Worm (Caenorhabditis elegans): ENCODE data around the gene EGAP1.1.

The EGAP1.1 gene

DNA sequence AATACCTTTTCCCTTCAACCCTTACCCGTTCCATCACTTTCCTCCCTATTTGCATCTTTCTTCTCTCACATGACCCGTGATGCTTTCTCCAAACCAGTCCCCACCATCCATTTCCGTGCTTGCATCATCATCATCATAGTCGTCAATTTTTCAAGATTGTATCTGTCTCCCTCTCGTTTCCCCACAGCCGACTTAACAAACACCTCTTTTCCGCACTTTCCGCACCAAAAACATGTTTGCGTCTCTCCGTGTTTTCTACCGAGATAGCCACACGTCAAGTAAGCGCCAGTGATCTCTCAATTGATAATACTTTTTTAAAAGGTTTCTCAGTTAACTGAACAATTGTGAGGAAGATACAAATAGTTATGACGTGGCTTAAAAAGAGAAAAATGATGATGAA, 993 bp upstream of the EGAP1.1 start:
- no peak for TF ChIP-seq unc-62 (GFP tag; optimal IDR thresholded peaks at IDR 0.05)

DNA sequence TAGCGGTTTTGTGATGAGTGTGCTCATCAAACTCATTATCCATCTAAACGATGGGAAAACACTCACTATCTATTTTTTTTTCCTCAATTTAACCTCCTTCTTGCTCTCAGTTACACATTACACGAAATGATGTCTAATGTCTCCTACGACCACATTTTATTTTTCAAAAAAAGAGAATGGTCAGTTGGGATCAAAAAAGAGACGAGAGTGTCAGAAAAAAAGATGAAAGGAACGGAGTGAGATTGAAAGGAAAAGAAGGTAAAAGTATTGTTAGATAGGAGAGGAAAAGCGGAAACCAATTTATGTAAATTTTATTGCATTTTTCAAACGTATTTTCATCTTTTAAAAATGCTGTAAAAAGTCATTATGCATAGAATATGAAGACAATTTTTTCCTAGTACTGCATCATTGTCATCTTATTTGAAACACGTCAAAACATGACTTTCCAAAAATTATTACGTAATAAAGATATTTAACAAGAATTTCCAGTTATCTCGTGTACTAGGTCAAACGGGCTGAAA, 2.8 kb downstream of the EGAP1.1 start:
- no peak for TF ChIP-seq unc-62 (GFP tag; optimal IDR thresholded peaks at IDR 0.05)

DNA sequence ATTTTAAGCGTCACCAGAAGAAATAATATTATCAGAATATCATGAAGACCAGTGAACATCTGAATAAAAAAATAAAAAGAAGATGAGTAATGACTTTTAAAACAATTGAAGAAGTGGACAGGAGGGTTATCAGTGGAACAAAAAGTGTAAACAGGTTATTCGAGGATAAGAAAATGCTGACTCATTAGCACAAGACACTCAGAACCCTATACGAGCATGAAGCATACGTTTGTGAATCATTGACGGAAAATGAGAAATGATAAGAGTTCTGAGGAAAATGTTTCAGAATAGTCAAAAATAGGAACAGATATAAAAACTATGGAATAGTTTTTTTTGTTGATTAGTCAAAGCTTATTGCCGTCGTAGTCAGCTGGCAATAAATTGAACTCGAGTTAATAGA, 4.2 kb downstream of the EGAP1.1 start, which contains the start of gene zmp-1:
Gene zmp-1 (minus strand): TSS at position 101 of the 400 bp plus-strand sequence.
- TF ChIP-seq unc-62 (GFP tag; optimal IDR thresholded peaks at IDR 0.05) = no peak

DNA sequence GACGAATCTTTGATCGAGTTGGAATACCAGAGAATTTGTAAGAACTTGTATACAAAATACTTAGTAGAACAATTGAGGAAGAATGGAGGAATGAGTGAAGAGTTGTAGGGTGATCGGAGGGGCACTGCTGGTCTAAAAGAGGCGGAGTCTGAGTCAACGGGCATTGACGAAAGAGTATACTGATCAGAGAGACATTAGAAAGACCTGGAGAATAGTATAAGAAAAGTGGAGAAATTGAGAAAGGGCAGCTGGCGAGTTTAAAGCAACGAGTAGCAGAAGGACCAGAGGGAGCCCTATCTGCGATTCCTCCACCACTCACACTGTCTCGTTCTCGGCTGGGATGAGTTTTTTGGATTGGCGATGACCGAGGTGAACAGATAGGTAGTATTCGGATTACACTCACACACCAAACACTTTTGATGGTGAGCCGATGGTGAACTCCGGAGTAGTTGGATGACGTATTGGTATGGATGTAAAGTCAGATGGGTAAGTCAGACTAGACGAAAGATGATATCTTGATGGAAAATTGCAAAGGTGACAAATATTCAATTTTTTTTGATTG, 5.5 kb downstream of the EGAP1.1 start, which contains the start of gene EGAP1.5:
Gene EGAP1.5 (plus strand): TSS at position 289 of the 562 bp plus-strand sequence.
- no peak for TF ChIP-seq unc-62 (GFP tag; optimal IDR thresholded peaks at IDR 0.05)

DNA sequence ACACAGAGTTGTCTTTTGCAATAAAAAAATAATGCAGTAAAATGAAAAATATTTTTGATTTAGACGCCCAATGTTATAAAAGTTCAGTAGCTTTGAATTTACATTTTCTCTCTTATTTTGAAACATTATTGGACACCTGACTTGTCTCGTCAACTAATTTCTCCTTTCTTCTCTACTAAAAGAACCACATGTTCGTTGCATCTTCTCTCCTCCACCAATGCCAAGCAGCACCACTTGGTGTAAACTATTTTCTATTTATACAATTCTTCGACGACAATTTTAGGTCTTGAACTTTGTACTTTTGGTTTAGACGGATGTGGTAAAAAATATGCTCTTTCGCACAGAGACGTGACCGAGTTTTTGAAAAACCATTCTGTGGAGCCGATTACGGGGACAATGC, 6.4 kb downstream of the EGAP1.1 start:
- no peak for TF ChIP-seq unc-62 (GFP tag; optimal IDR thresholded peaks at IDR 0.05)

DNA sequence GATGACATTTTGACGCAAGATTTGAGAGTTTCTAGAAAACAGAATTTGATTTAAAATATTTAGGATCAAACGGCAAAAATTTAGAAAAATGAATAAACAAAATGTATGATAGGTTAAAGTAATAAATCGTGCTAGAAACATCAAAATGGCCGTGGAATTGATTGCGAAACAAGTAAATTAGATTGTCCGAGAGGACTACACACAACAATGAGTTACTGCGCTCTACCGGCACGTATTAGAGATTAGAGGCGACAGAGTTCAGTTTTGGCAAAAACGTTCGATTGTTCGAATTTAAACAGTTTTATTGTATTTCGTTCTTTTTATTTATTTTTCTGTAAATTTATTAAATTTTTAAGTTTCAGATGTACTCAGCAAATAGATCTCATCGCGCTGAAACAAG, 11.3 kb downstream of the EGAP1.1 start, which contains the start of the genes dnc-2 and bcl-7:
Gene dnc-2 (minus strand): TSS at position 33 of the 400 bp plus-strand sequence.
Gene bcl-7 (plus strand): TSS at position 363 of the 400 bp plus-strand sequence.
- no peak for TF ChIP-seq unc-62 (GFP tag; optimal IDR thresholded peaks at IDR 0.05)

DNA sequence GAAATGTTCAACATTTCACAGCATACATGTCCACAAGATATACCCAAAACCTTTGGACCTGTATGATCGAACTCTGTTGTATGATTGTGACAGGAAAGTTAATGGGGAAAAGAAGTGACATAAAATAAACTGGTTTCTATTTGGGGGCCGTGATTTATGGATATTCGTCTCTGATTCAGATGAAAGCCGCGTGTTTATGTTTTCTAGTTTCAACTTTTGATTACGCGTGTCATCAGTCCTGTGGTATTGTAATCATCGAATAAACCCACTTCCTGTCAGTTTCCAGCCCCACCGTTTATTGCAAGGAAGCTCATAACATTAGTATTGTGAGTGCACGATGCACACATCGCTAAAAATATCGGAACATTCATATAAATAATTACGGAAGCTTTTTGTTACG, 14.8 kb downstream of the EGAP1.1 start:
- no peak for TF ChIP-seq unc-62 (GFP tag; optimal IDR thresholded peaks at IDR 0.05)

DNA sequence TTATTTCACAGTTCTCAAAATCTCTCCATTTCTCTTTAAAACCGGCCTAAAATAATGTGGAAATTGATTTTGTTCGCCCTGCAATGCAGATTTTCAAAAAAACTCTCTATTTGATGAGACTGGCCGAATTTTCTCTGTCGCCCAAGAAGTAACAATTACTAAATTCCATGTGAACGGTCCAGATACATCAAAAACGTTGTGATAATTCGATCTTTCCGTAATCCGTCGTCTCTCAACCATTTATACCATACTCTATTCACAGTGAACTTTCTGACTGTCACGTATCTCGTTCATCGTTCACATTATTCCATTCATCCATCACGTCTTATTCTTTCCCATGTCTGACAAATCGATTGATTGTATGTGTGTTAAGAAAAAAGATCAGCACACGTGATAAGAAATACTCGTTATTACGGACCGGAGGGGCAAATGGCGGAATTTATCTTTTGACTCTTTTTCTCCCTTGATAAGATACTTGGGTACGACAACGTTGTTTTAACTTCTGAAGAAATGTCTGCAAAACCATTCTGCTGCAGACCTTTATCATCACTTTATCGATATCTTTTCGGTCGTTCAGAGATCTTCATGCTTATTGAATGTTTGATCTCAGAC, 15.8 kb downstream of the EGAP1.1 start:
- TF ChIP-seq unc-62 (GFP tag; optimal IDR thresholded peaks at IDR 0.05) = no peak

DNA sequence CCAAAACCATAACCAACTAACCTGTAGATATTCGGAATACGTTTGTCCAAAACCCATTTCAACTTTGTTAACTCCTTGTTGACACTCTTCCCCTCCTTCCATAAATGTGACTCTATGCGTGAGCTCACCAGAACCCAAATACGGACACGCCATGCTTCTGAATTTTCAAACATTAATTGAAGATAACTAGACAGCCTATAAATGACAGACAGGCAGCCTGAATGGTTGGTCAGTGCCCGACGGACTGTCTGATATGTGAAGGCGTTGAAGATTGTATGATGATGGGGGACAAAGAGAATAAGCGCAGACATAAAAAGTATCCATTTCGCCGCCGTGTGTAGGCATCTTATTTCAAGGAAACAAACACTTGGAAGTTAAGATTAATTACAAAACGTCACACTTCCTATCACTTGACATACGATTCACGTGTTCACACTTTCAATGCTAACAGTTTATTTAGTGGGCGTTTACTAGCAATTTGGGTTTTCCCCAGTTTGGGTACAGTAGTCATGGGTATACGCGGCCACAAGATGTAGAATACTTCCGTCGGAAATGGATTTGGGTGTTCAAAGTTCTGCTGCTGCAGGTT, 17.1 kb downstream of the EGAP1.1 start, which contains the start of the genes tdo-2 and C28H8.2:
Gene tdo-2 (minus strand): TSS at position 157 of the 589 bp plus-strand sequence.
Gene C28H8.2 (plus strand): TSS at position 524 of the 589 bp plus-strand sequence.
- no peak for TF ChIP-seq unc-62 (GFP tag; optimal IDR thresholded peaks at IDR 0.05)

DNA sequence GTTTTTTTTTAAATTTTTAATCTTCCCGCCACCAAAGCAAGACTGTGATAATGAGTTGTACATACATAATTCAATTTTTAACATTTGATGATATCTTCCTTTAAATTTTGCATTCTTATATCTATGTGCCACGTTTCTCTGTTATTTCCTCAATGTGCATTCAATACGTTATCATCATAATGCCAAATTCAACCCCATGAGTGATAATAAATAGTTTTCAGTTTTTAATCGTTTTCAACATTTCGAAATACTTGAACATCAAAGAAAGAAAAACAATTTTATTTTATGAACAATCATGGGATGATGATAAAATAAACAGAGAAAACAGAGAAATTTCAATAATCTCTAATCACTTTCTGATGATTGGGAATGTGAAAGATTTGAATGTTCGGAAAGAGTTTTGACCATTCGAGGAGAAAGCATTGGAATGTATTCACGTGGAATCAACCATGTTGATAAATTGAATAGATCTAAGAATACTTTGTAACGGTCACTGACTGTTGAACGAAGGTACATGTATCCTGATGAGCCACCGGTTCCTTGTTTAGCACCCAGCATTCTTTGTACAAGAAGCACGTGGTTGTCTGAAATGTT, 19.6 kb downstream of the EGAP1.1 start:
- no peak for TF ChIP-seq unc-62 (GFP tag; optimal IDR thresholded peaks at IDR 0.05)

DNA sequence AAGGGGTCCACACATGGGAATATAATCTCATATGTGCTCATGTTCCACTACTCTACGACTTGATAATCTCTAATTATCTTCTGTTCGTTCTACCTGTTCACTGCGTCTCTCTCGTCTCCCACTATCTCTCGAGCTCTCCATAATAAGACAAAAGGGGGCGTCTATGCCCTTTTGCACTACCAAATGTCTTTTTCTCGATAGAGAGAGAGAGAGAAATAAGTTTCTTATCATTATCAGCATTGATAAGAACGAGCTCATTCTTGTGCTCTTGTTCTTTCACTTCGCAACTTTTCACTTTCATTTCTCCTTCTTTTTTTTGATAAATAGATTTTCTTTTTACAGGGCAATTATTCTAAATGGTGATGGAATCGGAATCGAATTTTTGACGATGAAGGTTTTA, 21.1 kb downstream of the EGAP1.1 start:
- no peak for TF ChIP-seq unc-62 (GFP tag; optimal IDR thresholded peaks at IDR 0.05)

DNA sequence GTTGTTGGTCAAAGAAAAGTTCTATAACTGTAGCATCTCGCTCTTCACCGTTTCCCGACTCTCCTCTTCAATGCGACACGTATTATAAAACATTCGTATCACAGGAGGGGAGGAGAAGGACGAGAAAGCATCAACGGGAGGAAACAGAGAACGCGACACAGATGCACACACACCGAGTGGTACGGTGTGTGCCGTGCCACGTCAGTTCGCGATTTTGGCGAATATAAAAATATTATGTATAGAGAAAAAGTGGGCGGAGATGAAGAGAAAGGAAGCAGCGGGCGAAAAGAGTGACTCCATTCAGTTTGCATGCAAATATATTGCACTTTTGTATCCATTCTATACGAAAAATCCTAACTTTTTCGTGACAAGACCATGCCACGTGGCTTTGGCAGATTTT, 22.3 kb downstream of the EGAP1.1 start:
- TF ChIP-seq unc-62 (GFP tag; optimal IDR thresholded peaks at IDR 0.05) = no peak

DNA sequence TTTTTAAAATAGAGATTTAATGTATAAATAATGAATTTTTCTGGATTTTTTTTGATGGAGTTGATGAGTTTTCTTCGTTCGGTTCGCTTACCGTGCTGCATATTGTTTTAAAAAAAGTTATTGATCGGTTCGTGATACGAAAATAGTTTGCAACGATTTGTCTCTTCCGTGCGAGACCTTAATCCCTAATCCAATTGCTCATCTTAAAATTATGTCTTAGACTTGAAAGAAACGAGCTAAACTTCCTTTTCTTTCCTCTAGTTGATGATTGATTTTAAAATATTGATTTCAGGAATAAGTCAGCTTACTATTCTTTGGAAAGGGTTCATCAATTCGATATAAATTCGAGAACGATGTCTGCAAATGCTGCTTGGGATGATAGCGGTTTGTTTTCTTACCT, 28.6 kb downstream of the EGAP1.1 start, which contains the start of gene C28H8.3:
Gene C28H8.3 (plus strand): TSS at position 293 of the 400 bp plus-strand sequence.
- no peak for TF ChIP-seq unc-62 (GFP tag; optimal IDR thresholded peaks at IDR 0.05)

DNA sequence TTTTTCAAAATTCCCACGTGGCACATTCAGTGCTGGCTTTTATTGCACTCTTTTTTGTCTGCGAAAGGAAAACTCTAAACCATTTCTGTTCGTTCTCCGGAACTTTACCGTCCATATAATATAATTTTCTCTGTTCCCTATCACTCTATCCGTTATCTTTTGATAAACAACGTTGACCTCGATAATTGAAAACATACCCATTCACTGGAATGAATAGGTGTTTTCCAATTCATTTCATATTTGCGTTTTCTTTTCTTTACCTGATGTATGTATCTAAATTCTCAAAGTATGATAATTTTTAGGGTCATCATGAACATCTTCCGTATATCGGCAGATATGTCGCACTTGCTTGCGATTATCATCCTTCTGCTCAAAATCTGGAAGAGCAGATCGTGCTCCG, 30.3 kb downstream of the EGAP1.1 start, which contains the start of gene erd-2.2:
Gene erd-2.2 (plus strand): TSS at position 301 of the 400 bp plus-strand sequence.
- no peak for TF ChIP-seq unc-62 (GFP tag; optimal IDR thresholded peaks at IDR 0.05)

DNA sequence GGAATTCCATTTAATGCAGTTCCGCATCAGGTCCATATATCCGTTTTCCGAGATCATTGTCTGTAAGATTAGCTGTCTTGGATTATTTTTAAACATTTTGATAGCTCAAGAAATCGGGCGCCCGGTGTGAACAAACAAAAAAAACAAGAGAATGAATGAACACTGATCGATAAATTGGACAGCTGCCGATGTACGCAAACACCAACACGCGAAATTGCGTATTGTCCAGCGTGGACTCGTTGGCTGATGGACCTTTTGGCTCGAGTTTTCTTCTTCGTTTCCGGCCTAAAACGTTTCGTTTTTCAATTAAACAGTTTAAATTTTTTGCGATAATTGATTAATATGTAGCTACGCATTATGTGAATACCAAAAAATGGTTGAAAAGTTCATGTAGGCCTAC, 31.0 kb downstream of the EGAP1.1 start, which contains the start of gene dpff-1:
Gene dpff-1 (minus strand): TSS at position 288 of the 400 bp plus-strand sequence.
- TF ChIP-seq unc-62 (GFP tag; optimal IDR thresholded peaks at IDR 0.05) = no peak

DNA sequence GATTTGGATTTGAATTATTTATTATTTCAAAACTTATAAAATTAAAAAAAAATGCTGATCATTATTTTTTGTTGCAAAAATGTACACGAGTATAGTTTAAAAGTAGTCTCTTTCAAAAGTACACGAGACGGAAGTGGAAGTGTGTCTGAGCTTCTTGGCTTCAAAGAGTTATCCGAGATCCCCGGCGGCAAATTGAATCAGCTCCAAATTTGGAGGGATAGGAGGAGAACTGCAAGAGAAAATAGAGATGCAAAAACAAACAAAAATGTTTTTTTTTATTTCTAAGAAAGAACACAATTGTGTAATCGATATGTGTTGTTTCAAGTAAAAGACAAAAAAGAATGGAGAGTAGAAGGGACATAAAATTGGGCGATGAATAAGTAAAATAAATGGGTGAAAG, 34.5 kb downstream of the EGAP1.1 start:
- no peak for TF ChIP-seq unc-62 (GFP tag; optimal IDR thresholded peaks at IDR 0.05)

Data from whole organism, dauer.